Fruit fly (Drosophila melanogaster) whole organism, embryonic: ENCODE measurements around the gene Sec63.
A peak's percentile ranks its signal among the peaks of the same experiment; 100 is the strongest.

ENCODE experiments used
- CG10366 ChIP-seq: fragments of 200-800 bp; sonication (Bioruptor generic); IDR thresholded peaks from 2 replicates; pipeline ENCODE4 v1.3.6; 2022; ENCODE audit warnings: missing biosample characterization, missing genetic modification characterization
- Doc3 ChIP-seq: fragments of 200-800 bp; sonication (Bioruptor generic); IDR thresholded peaks from 3 replicates; pipeline ENCODE4 v1.3.6; 2022; ENCODE audit warnings: missing biosample characterization, missing genetic modification characterization; ENCODE audit not compliant: partially characterized antibody
- kay ChIP-seq: fragments of 200-800 bp; sonication (Bioruptor generic); optimal IDR thresholded peaks from 2 replicates; lab custom pipeline; 2016; ENCODE audit warnings: missing biosample characterization, missing genetic modification characterization
- ttk ChIP-seq: fragments of 200-800 bp; sonication (Bioruptor generic); IDR thresholded peaks from 2 replicates; pipeline ENCODE4 v2.1.2; 2022; ENCODE audit warnings: missing biosample characterization, missing genetic modification characterization
- vfl ChIP-seq: fragments of 200-800 bp; sonication (Bioruptor generic); optimal IDR thresholded peaks from 2 replicates; lab custom pipeline; 2016; ENCODE audit warnings: missing biosample characterization, missing genetic modification characterization

dm6 chr3L:7381359-7381976 lies 21.1 kb downstream of the Sec63 start, which contains the start of the genes SMSr and smid:
- TF ChIP-seq Doc3 (GFP tag; lab: Robert Waterston, UW) (peak; percentile 85), vfl (peak; percentile 42), ttk (GFP tag; lab: Robert Waterston, UW) (no peak), kay (GFP tag; lab: Kevin White, UChicago) (peak; percentile 8), CG10366 (peak; percentile 46; the same call in 1 of the 2 replicates)
